Worm (Caenorhabditis elegans): ENCODE results near the gene cal-1.

Gene cal-1

DNA sequence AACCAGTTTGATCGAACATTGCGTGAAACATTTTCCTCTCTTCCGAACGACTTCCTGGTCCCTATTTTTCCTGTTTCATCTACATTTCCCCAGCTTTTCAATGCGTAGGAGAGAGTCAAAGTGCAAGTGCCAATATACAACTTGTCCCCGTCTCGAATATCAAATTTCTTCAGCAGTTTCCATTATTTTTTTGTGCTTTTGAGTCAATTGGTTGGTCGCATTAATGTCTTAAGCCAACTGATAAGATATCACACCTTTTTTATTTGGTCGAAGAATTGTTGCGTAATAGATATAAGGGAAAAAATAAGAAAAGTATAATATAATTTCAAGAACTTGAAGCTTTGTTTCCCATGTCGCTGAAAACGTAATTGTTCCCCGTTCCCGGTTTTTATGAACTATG, 15.3 kb upstream of the cal-1 start (continued):
- TF ChIP-seq nhr-42 (GFP tag; IDR thresholded peaks at IDR 0.05) (no peak), dmd-6 (GFP tag; IDR thresholded peaks at IDR 0.05) (peak; percentile 45; the same call in 1 of the 2 replicates), gei-8 (GFP tag; optimal IDR thresholded peaks at IDR 0.05) (no peak), lim-7 (GFP tag; IDR thresholded peaks at IDR 0.05) (no peak), vab-7 (GFP tag; IDR thresholded peaks at IDR 0.05) (no peak), hlh-30 (tag; optimal IDR thresholded peaks at IDR 0.05; ENCODE audit: insufficient read depth) (no peak), saeg-2 (GFP tag; IDR thresholded peaks at IDR 0.05) (no peak), Y5F2A.4 (GFP tag; optimal IDR thresholded peaks at IDR 0.05) (no peak), F10B5.3 (tag; optimal IDR thresholded peaks at IDR 0.05) (no peak), R02D3.7 (tag; optimal IDR thresholded peaks at IDR 0.05) (no peak), aly-2 (tag; optimal IDR thresholded peaks at IDR 0.05) (no peak), nhr-48 (tag; optimal IDR thresholded peaks at IDR 0.05) (no peak), ceh-82 (tag; optimal IDR thresholded peaks at IDR 0.05) (no peak), hlh-11 (tag; optimal IDR thresholded peaks at IDR 0.05) (peak; percentile 10), daf-16 (GFP tag; optimal IDR thresholded peaks at IDR 0.05) (no peak), daf-16 (tag; optimal IDR thresholded peaks at IDR 0.05) (peak; percentile 54), nhr-25 (tag; optimal IDR thresholded peaks at IDR 0.05; ENCODE audit: borderline replicate concordance, insufficient read depth) (no peak), ama-1 (optimal IDR thresholded peaks at IDR 0.05) (no peak), mxl-3 (GFP tag; optimal IDR thresholded peaks at IDR 0.05) (no peak), hmg-1.1 (GFP tag; IDR thresholded peaks at IDR 0.05) (no peak), cey-2 (tag; optimal IDR thresholded peaks at IDR 0.05; ENCODE audit: borderline replicate concordance, insufficient read depth) (no peak), Y75B8A.6 (GFP tag; IDR thresholded peaks at IDR 0.05) (no peak), snpc-1.2 (GFP tag; IDR thresholded peaks at IDR 0.05) (no peak), ces-1 (GFP tag; optimal IDR thresholded peaks at IDR 0.05) (no peak), nhr-41 (GFP tag; IDR thresholded peaks at IDR 0.05) (no peak), fkh-10 (GFP tag; optimal IDR thresholded peaks at IDR 0.05) (no peak), lin-29 (GFP tag; IDR thresholded peaks at IDR 0.05) (no peak), ZK546.5 (tag; optimal IDR thresholded peaks at IDR 0.05) (no peak), sdz-12 (GFP tag; optimal IDR thresholded peaks at IDR 0.05) (no peak), zag-1 (tag; optimal IDR thresholded peaks at IDR 0.05) (no peak), nhr-6 (tag; optimal IDR thresholded peaks at IDR 0.05) (no peak), lin-38 (GFP tag; IDR thresholded peaks at IDR 0.05) (no peak), nhr-28 (tag; optimal IDR thresholded peaks at IDR 0.05) (peak; percentile 14), dmd-9 (GFP tag; IDR thresholded peaks at IDR 0.05) (no peak), skn-1 (tag; optimal IDR thresholded peaks at IDR 0.05) (no peak), nhr-10 (tag; optimal IDR thresholded peaks at IDR 0.05) (no peak), pqm-1 (tag; optimal IDR thresholded peaks at IDR 0.05) (peak; percentile 42), mes-2 (tag; optimal IDR thresholded peaks at IDR 0.05; ENCODE audit: poor library complexity, severe bottlenecking) (no peak), F44E2.7 (GFP tag; IDR thresholded peaks at IDR 0.05) (no peak)

DNA sequence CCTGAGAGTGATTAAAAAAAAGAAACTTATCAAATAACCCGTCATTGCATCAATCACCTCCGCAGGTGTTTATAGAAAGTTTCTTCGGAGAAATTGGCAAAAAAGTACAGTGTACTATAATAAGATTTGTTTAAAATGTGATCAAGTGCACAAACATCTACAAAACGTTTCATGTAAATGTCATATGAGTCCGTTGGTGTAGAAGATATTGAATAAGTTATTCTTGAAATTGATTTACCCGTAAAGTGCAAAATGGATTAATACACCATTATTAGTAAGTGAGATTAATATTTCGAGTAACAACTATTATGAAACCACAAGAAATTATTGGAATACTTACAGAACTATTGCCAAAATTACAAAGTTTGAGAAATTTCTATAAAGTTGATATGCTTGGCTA, 14.0 kb upstream of the cal-1 start:
- TF ChIP-seq hmg-1.1 (GFP tag; IDR thresholded peaks at IDR 0.05) (no peak), nhr-48 (tag; optimal IDR thresholded peaks at IDR 0.05) (peak; percentile 26), nhr-11 (tag; optimal IDR thresholded peaks at IDR 0.05) (peak; percentile 42)

DNA sequence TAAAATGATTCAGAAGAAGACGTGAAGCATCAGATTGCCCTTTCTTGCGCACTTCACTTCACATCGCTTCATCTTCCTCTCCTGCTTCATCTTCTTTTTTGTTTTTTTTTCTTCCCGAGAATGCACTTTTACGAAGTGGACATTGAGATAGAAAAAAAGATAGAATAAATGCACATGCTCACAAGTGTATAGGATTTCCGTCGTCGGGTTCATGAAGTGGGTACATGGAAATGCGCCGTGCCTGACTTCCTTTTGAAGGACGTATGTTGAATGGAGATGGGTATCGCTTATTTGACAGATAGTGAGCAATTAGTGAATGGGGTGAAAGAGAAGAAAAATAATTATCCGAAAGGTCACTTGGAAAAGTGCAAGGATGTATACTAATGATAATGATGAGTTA, 13.1 kb upstream of the cal-1 start:
- TF ChIP-seq snpc-1.2 (GFP tag; IDR thresholded peaks at IDR 0.05), result no peak
- TF ChIP-seq ceh-28 (tag; optimal IDR thresholded peaks at IDR 0.05), result no peak
- no peak for TF ChIP-seq nhr-42 (GFP tag; IDR thresholded peaks at IDR 0.05)
- TF ChIP-seq lsy-2 (tag; optimal IDR thresholded peaks at IDR 0.05), result peak; percentile 19 to 31
- peak in 1 of 2 experiments; percentile 94 for TF ChIP-seq unc-62 (GFP tag; optimal IDR thresholded peaks at IDR 0.05 in 1 of 2)
- TF ChIP-seq unc-62 (tag; optimal IDR thresholded peaks at IDR 0.05), result no peak
- peak; percentile 6 for TF ChIP-seq rbr-2 (tag; optimal IDR thresholded peaks at IDR 0.05)
- TF ChIP-seq aha-1 (tag), result peak; percentile 20
- TF ChIP-seq ces-1 (GFP tag; optimal IDR thresholded peaks at IDR 0.05), result no peak
- TF ChIP-seq nhr-48 (tag; optimal IDR thresholded peaks at IDR 0.05), result peak; percentile 9
- peak in 1 of 2 experiments; percentile 27 for TF ChIP-seq mdl-1 (tag; optimal IDR thresholded peaks at IDR 0.05)
- TF ChIP-seq dmd-9 (GFP tag; IDR thresholded peaks at IDR 0.05), result no peak
- no peak for TF ChIP-seq ama-1 (optimal IDR thresholded peaks at IDR 0.05)
- peak; percentile 33 for TF ChIP-seq hlh-30 (tag; optimal IDR thresholded peaks at IDR 0.05; ENCODE audit: insufficient read depth)
- peak; percentile 40 for TF ChIP-seq mep-1 (tag; optimal IDR thresholded peaks at IDR 0.05)
- TF ChIP-seq ceh-20 (GFP tag; IDR thresholded peaks at IDR 0.05), result 0 out of 2 replicates have a peak, but pooled peaks have one; percentile 24
- no peak for TF ChIP-seq ceh-32 (tag; optimal IDR thresholded peaks at IDR 0.05; ENCODE audit: poor library complexity)
- no peak for TF ChIP-seq zip-11 (GFP tag; IDR thresholded peaks at IDR 0.05)

Data from whole organism, L4 larva.